Fruit fly (Drosophila melanogaster): ENCODE data around the gene CG14712.
A peak's percentile ranks its signal among the peaks of the same experiment; 100 is the strongest.

CG14712 gene

DNA sequence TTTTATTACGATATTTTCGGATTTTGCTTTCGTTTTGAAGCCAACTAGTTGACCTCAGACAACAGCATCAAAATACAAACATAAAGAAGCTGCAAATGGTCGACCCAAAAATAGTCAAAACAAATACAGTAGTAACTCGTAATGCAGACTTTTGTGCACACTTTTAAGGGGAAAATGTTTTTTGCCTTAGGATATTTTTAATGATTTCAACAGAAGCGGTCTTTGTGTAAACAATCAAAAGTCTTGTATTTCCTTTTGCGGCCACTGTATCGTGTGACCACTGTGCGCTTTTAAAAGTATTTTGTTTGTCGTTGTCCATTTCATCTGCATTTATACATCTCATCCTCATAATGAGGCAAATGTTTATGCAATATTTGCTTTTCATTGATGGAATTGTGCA, 20.9 kb downstream of the CG14712 start (continued):
- TF ChIP-seq grn (GFP tag; optimal IDR thresholded peaks at IDR 0.05) (peak; percentile 40), ttk (GFP tag; IDR thresholded peaks at IDR 0.05) (peak; percentile 96), TFAM (GFP tag; optimal IDR thresholded peaks at IDR 0.05) (peak; percentile 8), Usf (GFP tag; optimal IDR thresholded peaks at IDR 0.05) (peak; percentile 85), CG17361 (GFP tag; IDR thresholded peaks at IDR 0.05) (peak; percentile 94), CG7786 (GFP tag; optimal IDR thresholded peaks at IDR 0.05) (peak; percentile 97), CG2875 (GFP tag; optimal IDR thresholded peaks at IDR 0.05) (peak; percentile 82), sisA (GFP tag; IDR thresholded peaks at IDR 0.05) (peak; percentile 98), HmgD (GFP tag; optimal IDR thresholded peaks at IDR 0.05) (peak; percentile 91), stc (GFP tag; IDR thresholded peaks at IDR 0.05) (peak; percentile 97), Scr (GFP tag; IDR thresholded peaks at IDR 0.05; ENCODE audit: partially characterized antibody) (no peak), CG4854 (GFP tag; optimal IDR thresholded peaks at IDR 0.05) (peak; percentile 95), gro (GFP tag; optimal IDR thresholded peaks at IDR 0.05) (peak; percentile 99), fu2 (GFP tag; optimal IDR thresholded peaks at IDR 0.05) (peak; percentile 97), CG13287 (GFP tag; IDR thresholded peaks at IDR 0.05; ENCODE audit: partially characterized antibody) (no peak), so (GFP tag; IDR thresholded peaks at IDR 0.05) (peak; percentile 97), gsb (GFP tag; IDR thresholded peaks at IDR 0.05) (peak; percentile 96), CG7963 (GFP tag; IDR thresholded peaks at IDR 0.05; ENCODE audit: partially characterized antibody) (no peak), schlank (tag; optimal IDR thresholded peaks at IDR 0.05) (peak; percentile 98), CG2120 (GFP tag; optimal IDR thresholded peaks at IDR 0.05) (peak; percentile 99), knrl (GFP tag; IDR thresholded peaks at IDR 0.05; ENCODE audit: partially characterized antibody) (no peak), Myb (GFP tag; optimal IDR thresholded peaks at IDR 0.05) (peak; percentile 87), Dll (GFP tag; IDR thresholded peaks at IDR 0.05; ENCODE audit: partially characterized antibody) (no peak), MBD-R2 (GFP tag; IDR thresholded peaks at IDR 0.05) (peak; percentile 94), CG15514 (GFP tag; optimal IDR thresholded peaks at IDR 0.05) (peak; percentile 92), CG3407 (GFP tag; optimal IDR thresholded peaks at IDR 0.05) (peak; percentile 66), Bgb (GFP tag; IDR thresholded peaks at IDR 0.05; ENCODE audit: partially characterized antibody) (no peak), CG3847 (GFP tag; IDR thresholded peaks at IDR 0.05) (peak; percentile 98), Deaf1 (tag; optimal IDR thresholded peaks at IDR 0.05) (peak; percentile 51), ewg (GFP tag; optimal IDR thresholded peaks at IDR 0.05) (peak; percentile 83), unpg (GFP tag; optimal IDR thresholded peaks at IDR 0.05) (peak; percentile 96), Hey (tag; optimal IDR thresholded peaks at IDR 0.05) (peak; percentile 89), CG31365 (tag; optimal IDR thresholded peaks at IDR 0.05) (peak; percentile 84), Ada2b (GFP tag; IDR thresholded peaks at IDR 0.05) (peak; percentile 98), CG18262 (tag; optimal IDR thresholded peaks at IDR 0.05) (peak; percentile 84), CG6654 (GFP tag; optimal IDR thresholded peaks at IDR 0.05) (peak; percentile 69), CG4360 (GFP tag; IDR thresholded peaks at IDR 0.05) (peak; percentile 59; the same call in 1 of the 2 replicates), cas (GFP tag; IDR thresholded peaks at IDR 0.05) (peak; percentile 94), Oli (tag; optimal IDR thresholded peaks at IDR 0.05) (peak; percentile 95), CG12769 (tag; optimal IDR thresholded peaks at IDR 0.05) (peak; percentile 98), ssp (GFP tag; IDR thresholded peaks at IDR 0.05) (peak; percentile 85), slp2 (GFP tag; optimal IDR thresholded peaks at IDR 0.05) (peak; percentile 94), H2.0 (GFP tag; IDR thresholded peaks at IDR 0.05) (peak; percentile 98), klu (GFP tag; IDR thresholded peaks at IDR 0.05) (peak; percentile 93), CG15011 (GFP tag; optimal IDR thresholded peaks at IDR 0.05) (peak; percentile 91), chinmo (GFP tag; IDR thresholded peaks at IDR 0.05; ENCODE audit: partially characterized antibody) (peak; percentile 54; the same call in 1 of the 4 replicates), HHEX (GFP tag; optimal IDR thresholded peaks at IDR 0.05) (peak; percentile 94), hbn (GFP tag; IDR thresholded peaks at IDR 0.05; ENCODE audit: partially characterized antibody) (no peak), mld (GFP tag; IDR thresholded peaks at IDR 0.05; ENCODE audit: partially characterized antibody) (no peak), ato (GFP tag; IDR thresholded peaks at IDR 0.05; ENCODE audit: partially characterized antibody) (no peak)

All from whole organism, embryonic.